Fruit fly (Drosophila melanogaster): ENCODE data around the gene CG32454.
"Not testable (repeated sequence)": the region's sequence is repeated elsewhere in the genome, so short reads cannot be mapped to it uniquely, and the experiment has no call there.

CG32454 gene

dm6 chr3L:22729466-22729865, at the start of gene CG32454:
Gene CG32454 (plus strand): TSS chr3L:22729766.
- TF ChIP-seq Snoo (tag; optimal IDR thresholded peaks at IDR 0.05) (no peak), CG13204 (GFP tag; optimal IDR thresholded peaks at IDR 0.05) (no peak), CG17806 (tag; optimal IDR thresholded peaks at IDR 0.05) (no peak), D1 (tag; optimal IDR thresholded peaks at IDR 0.05) (no peak), Pif1B (GFP tag; optimal IDR thresholded peaks at IDR 0.05) (no peak), CG8301 (tag; optimal IDR thresholded peaks at IDR 0.05) (no peak), CG34367 (tag; optimal IDR thresholded peaks at IDR 0.05) (no peak), CG9948 (tag; optimal IDR thresholded peaks at IDR 0.05) (no peak), CG8159 (tag; optimal IDR thresholded peaks at IDR 0.05) (no peak)

DNA sequence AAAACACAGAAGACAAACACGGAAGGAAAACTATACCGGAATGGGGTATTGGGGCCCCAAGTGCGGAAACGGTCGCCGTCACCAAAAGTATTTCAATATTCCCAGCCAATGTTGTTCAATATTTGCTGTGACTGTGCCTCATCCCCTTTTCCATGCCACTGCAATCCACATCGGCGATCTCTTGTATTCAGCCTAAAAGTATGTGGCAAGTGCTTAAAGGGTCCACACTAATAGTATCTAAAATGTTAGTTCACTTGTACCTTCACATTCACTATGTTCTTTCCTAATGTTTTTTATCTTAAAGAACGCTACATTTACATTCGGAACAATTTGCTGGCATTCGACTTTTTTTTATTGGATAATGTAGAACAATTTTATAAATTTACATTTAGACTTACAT, 48.6 kb upstream of the CG32454 start:
- TF ChIP-seq Pif1B (GFP tag; optimal IDR thresholded peaks at IDR 0.05), result no peak
- no peak for TF ChIP-seq CG10348 (GFP tag; IDR thresholded peaks at IDR 0.05)
- no peak for TF ChIP-seq Ets98B (GFP tag; IDR thresholded peaks at IDR 0.05)

- TF ChIP-seq D1 (tag; optimal IDR thresholded peaks at IDR 0.05), result no peak
- TF ChIP-seq CG10348 (GFP tag; IDR thresholded peaks at IDR 0.05), result no peak
- no peak for TF ChIP-seq fd96Ca (GFP tag; IDR thresholded peaks at IDR 0.05)
- TF ChIP-seq gl (tag; optimal IDR thresholded peaks at IDR 0.05), result no peak
- no peak for TF ChIP-seq CG9948 (tag; optimal IDR thresholded peaks at IDR 0.05)
- no peak for TF ChIP-seq CG15710 (tag; optimal IDR thresholded peaks at IDR 0.05)
- no peak for TF ChIP-seq CG14655 (GFP tag; optimal IDR thresholded peaks at IDR 0.05)
- TF ChIP-seq CG8159 (tag; optimal IDR thresholded peaks at IDR 0.05), result no peak
Observed at dm6 chr3L:22686987-22687386, 42.6 kb upstream of the CG32454 start, which contains the start of the genes CG14455 and CG14456. Gene CG14455 (minus strand): TSS chr3L:22687087. Gene CG14456 (plus strand): TSS chr3L:22687222.

dm6 chr3L:22692428-22692827, 37.1 kb upstream of the CG32454 start, which contains the start of gene CG14454:
Gene CG14454 (minus strand): TSS chr3L:22692528.
- TF ChIP-seq CG8159 (tag; optimal IDR thresholded peaks at IDR 0.05); fd96Ca (GFP tag; IDR thresholded peaks at IDR 0.05); gl (tag; optimal IDR thresholded peaks at IDR 0.05): not testable (repeated sequence)

- TF ChIP-seq CG9948 (tag; optimal IDR thresholded peaks at IDR 0.05) (no peak), fd96Ca (GFP tag; IDR thresholded peaks at IDR 0.05) (no peak)
Observed at dm6 chr3L:22693712-22694111, 35.9 kb upstream of the CG32454 start, which contains the start of the genes CG12546 and CG14453. Gene CG12546 (minus strand): TSS chr3L:22693812. Gene CG14453 (plus strand): TSS chr3L:22694083.

dm6 chr3L:22695653-22696052, 33.9 kb upstream of the CG32454 start, which contains the start of gene CG14452:
Gene CG14452 (plus strand): TSS chr3L:22695953.
- TF ChIP-seq CG34367 (tag; optimal IDR thresholded peaks at IDR 0.05) (no peak), fd96Ca (GFP tag; IDR thresholded peaks at IDR 0.05) (no peak), Snoo (tag; optimal IDR thresholded peaks at IDR 0.05) (no peak), CG14655 (GFP tag; optimal IDR thresholded peaks at IDR 0.05) (no peak), CG8301 (tag; optimal IDR thresholded peaks at IDR 0.05) (no peak)

DNA sequence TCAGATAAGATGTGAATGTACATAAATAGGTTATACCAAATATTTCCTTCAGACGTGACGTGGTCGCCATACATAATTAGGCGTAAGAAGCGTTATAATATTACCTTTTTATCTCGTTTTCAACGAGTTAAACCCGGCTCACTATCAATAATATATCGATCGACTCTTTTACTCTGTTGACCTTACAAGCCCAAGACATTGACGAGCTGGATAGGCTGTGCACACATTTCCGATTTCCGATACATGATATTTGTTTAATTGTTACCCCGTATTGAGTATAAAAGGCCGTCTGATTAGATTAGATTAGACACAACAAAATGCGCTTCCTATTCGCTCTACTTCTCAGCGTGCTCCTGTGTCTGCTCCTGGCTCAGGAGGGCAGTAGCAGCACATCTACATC, 32.6 kb upstream of the CG32454 start, which contains the start of gene CG32453:
TSS of gene CG32453 (plus strand) at position 301 of the 400 bp plus-strand sequence.
- not testable (repeated sequence) for TF ChIP-seq CG34367 (tag; optimal IDR thresholded peaks at IDR 0.05); CG13204 (GFP tag; optimal IDR thresholded peaks at IDR 0.05); Pif1B (GFP tag; optimal IDR thresholded peaks at IDR 0.05)

DNA sequence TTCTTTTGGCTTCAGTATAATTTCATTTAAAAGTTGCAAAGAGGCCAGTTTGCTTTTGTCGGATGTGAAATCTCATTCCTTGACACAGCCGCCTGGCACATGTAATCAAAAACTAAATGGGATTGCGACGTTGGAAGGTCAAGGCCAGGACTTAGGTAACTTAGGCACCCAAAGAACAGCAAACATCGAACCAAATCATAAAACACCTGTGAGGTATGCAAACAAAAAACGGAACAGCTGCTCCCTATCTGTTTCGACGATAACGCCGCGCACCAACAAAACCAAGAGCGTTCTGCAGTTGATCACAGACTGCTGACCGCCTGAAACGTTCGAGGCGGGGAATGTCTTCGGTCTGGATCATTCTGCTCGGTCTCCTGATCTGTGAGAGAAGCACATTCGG, 30.4 kb upstream of the CG32454 start, which contains the start of gene CG45116:
TSS of gene CG45116 (plus strand) at position 301 of the 400 bp plus-strand sequence.
- TF ChIP-seq CG8159 (tag; optimal IDR thresholded peaks at IDR 0.05) (no peak), Snoo (tag; optimal IDR thresholded peaks at IDR 0.05) (no peak), CG10348 (GFP tag; IDR thresholded peaks at IDR 0.05) (no peak), gl (tag; optimal IDR thresholded peaks at IDR 0.05) (no peak), CG32121 (GFP tag; IDR thresholded peaks at IDR 0.05) (no peak), CG15710 (tag; optimal IDR thresholded peaks at IDR 0.05) (no peak), CG14655 (GFP tag; optimal IDR thresholded peaks at IDR 0.05) (no peak), CG4496 (GFP tag; IDR thresholded peaks at IDR 0.05) (no peak), Ets98B (GFP tag; IDR thresholded peaks at IDR 0.05) (no peak), EcR (GFP tag; optimal IDR thresholded peaks at IDR 0.05) (no peak), Pif1B (GFP tag; optimal IDR thresholded peaks at IDR 0.05) (no peak), rn (GFP tag; IDR thresholded peaks at IDR 0.05) (no peak), CG34367 (tag; optimal IDR thresholded peaks at IDR 0.05) (no peak), CG17806 (tag; optimal IDR thresholded peaks at IDR 0.05) (no peak), CG12605 (GFP tag; IDR thresholded peaks at IDR 0.05) (no peak), Pif1A (GFP tag; optimal IDR thresholded peaks at IDR 0.05) (no peak), CG9948 (tag; optimal IDR thresholded peaks at IDR 0.05) (no peak), CG13204 (GFP tag; optimal IDR thresholded peaks at IDR 0.05) (no peak)

Data from whole organism, pupa.